Worm (Caenorhabditis elegans) whole organism, L4/young adult: ENCODE results near the gene idpb-4.

Experiments used
- W03F9.2 ChIP-seq: fragments of 150-350 bp; optimal IDR thresholded peaks from 2 replicates; lab custom pipeline; 2014; ENCODE audit warnings: missing biosample characterization, missing genetic modification characterization
- dao-5 ChIP-seq: sonication (generic microtip); optimal IDR thresholded peaks from 2 replicates; lab custom pipeline; 2016; ENCODE audit warnings: missing genotype, missing genetic modification characterization, moderate library complexity, missing compliant biosample characterization
- him-1 ChIP-seq: sonication (generic microtip); optimal IDR thresholded peaks from 2 replicates; lab custom pipeline; 2016; ENCODE audit warnings: missing genotype, missing genetic modification reagents, missing genetic modification characterization, missing compliant biosample characterization

DNA sequence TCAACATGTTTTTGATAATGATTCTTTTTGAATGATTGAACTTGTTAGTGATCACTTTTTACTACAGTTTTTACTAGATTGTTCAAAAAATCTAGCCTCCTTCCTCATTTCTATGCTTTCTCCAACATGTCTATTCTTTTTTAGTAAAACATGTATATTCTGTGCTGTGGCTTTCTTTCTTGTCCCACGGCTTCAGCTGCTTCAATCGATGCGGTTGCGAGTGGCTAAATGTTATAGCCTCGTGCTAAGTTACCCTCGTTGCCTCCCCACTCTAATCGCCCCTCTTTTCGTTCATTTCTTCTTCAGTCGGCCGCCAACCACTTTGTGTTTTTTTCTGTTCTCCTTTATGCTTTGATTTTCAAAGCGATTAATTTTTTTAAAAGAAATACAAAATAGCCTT lies 48.5 kb upstream of the idpb-4 start:
- TF ChIP-seq him-1 (tag; lab: Kevin White, UChicago) (no peak), dao-5 (no peak), W03F9.2 (tag; lab: Kevin White, UChicago) (no peak)
